Worm (Caenorhabditis elegans) whole organism, L4 larva: ENCODE data around the gene scp-1.

Source experiments
- D1046.2 ChIP-seq: fragments of 200-800 bp; sonication (Bioruptor generic); IDR thresholded peaks from 2 replicates; pipeline ENCODE4 v1.3.6; 2022; ENCODE audit warnings: missing genetic modification characterization, missing compliant biosample characterization
- Y105C5A.15 ChIP-seq: fragments of 200-800 bp; sonication (Bioruptor generic); IDR thresholded peaks from 2 replicates; pipeline ENCODE4 v1.3.6; 2022; ENCODE audit warnings: missing genetic modification characterization, missing compliant biosample characterization
- Y48G9A.11 ChIP-seq: fragments of 200-800 bp; sonication (Bioruptor generic); IDR thresholded peaks from 2 replicates; pipeline ENCODE4 v1.3.6; 2022; ENCODE audit warnings: missing genetic modification reagents, missing genetic modification characterization, missing compliant biosample characterization
- Y5F2A.4 ChIP-seq: fragments of 200-800 bp; sonication (Bioruptor generic); optimal IDR thresholded peaks from 2 replicates; lab custom pipeline; 2018; ENCODE audit warnings: mild to moderate bottlenecking, missing genetic modification characterization, missing compliant biosample characterization
- Y75B8A.6 ChIP-seq: fragments of 200-800 bp; sonication (Bioruptor generic); IDR thresholded peaks from 2 replicates; pipeline ENCODE4 v1.3.6; 2022; ENCODE audit warnings: missing genetic modification reagents, missing genetic modification characterization, missing compliant biosample characterization
- ZK337.2 ChIP-seq: fragments of 200-800 bp; sonication (Bioruptor generic); IDR thresholded peaks from 2 replicates; pipeline ENCODE4 v1.3.6; 2022; ENCODE audit warnings: missing genetic modification reagents, missing genetic modification characterization, missing compliant biosample characterization
- aha-1 ChIP-seq: fragments of 150-350 bp; peaks from one replicate; lab custom pipeline; 2014; ENCODE audit warnings: missing biosample characterization, missing genetic modification characterization
- ceh-20 ChIP-seq: fragments of 200-800 bp; sonication (Bioruptor generic); IDR thresholded peaks from 2 replicates; pipeline ENCODE4 v1.3.6; 2022; ENCODE audit warnings: missing genetic modification reagents, missing genetic modification characterization, missing compliant biosample characterization
- ceh-82 ChIP-seq: sonication (generic microtip); optimal IDR thresholded peaks from 2 replicates; lab custom pipeline; 2017; ENCODE audit warnings: missing biosample characterization, missing genetic modification characterization
- ces-1 ChIP-seq: fragments of 150-350 bp; sonication (generic microtip); optimal IDR thresholded peaks from 4 replicates; lab custom pipeline; 2014; ENCODE audit warnings: missing biosample characterization, missing genetic modification reagents, missing genetic modification characterization
- cey-2 ChIP-seq: sonication (generic microtip); optimal IDR thresholded peaks from 3 replicates; lab custom pipeline; 2017; ENCODE audit warnings: missing genetic modification characterization, mild to moderate bottlenecking, missing compliant biosample characterization, antibody characterized with exemption, borderline replicate concordance; ENCODE audit not compliant: insufficient read depth
- ctbp-1 ChIP-seq: fragments of 200-800 bp; sonication (Bioruptor generic); IDR thresholded peaks from 2 replicates; pipeline ENCODE4 v1.3.6; 2022; ENCODE audit warnings: missing genetic modification reagents, missing genetic modification characterization, missing compliant biosample characterization
- dmd-8 ChIP-seq: fragments of 200-800 bp; sonication (Bioruptor generic); IDR thresholded peaks from 2 replicates; pipeline ENCODE4 v1.3.6; 2022; ENCODE audit warnings: missing genetic modification characterization, missing compliant biosample characterization
- dmd-9 ChIP-seq: fragments of 200-800 bp; sonication (Bioruptor generic); IDR thresholded peaks from 2 replicates; pipeline ENCODE4 v1.3.6; 2022; ENCODE audit warnings: missing genetic modification reagents, missing genetic modification characterization, missing compliant biosample characterization
- dpl-1 ChIP-seq: fragments of 150-350 bp; optimal IDR thresholded peaks from 2 replicates; lab custom pipeline; 2014; ENCODE audit warnings: missing biosample characterization, missing genetic modification reagents, missing genetic modification characterization
- dve-1 ChIP-seq: sonication (generic microtip); optimal IDR thresholded peaks from 2 replicates; lab custom pipeline; 2017; ENCODE audit warnings: antibody characterized with exemption, mild to moderate bottlenecking, missing genetic modification characterization, missing compliant biosample characterization; ENCODE audit not compliant: insufficient read depth
- hlh-11 ChIP-seq: fragments of 200-800 bp; sonication (Bioruptor generic); optimal IDR thresholded peaks from 2 replicates; lab custom pipeline; 2018; ENCODE audit warnings: mild to moderate bottlenecking, missing genetic modification characterization, missing compliant biosample characterization
- lin-1 ChIP-seq: fragments of 200-800 bp; sonication (Bioruptor generic); IDR thresholded peaks from 2 replicates; pipeline ENCODE4 v1.3.6; 2022; ENCODE audit warnings: missing genetic modification reagents, missing genetic modification characterization, missing compliant biosample characterization
- lin-38 ChIP-seq: fragments of 200-800 bp; sonication (Bioruptor generic); IDR thresholded peaks from 2 replicates; pipeline ENCODE4 v1.3.6; 2022; ENCODE audit warnings: missing genetic modification reagents, missing genetic modification characterization, missing compliant biosample characterization
- madf-5 ChIP-seq, 2 experiments: fragments of 200-800 bp; sonication (Bioruptor generic); IDR thresholded peaks; 2 replicates each; pipeline ENCODE4 v1.3.6; 2022; ENCODE audit warnings: missing compliant biosample characterization in 2 of 2, missing genetic modification characterization in 2 of 2
- madf-9 ChIP-seq: fragments of 200-800 bp; sonication (Bioruptor generic); conservative IDR thresholded peaks from 2 replicates; pipeline ENCODE4 v1.3.6; 2022; ENCODE audit warnings: missing genetic modification reagents, missing genetic modification characterization, missing compliant biosample characterization
- mes-2 ChIP-seq: sonication (generic microtip); optimal IDR thresholded peaks from 2 replicates; lab custom pipeline; 2016; ENCODE audit warnings: missing genotype, mild to moderate bottlenecking, missing genetic modification characterization, missing compliant biosample characterization; ENCODE audit not compliant: poor library complexity, severe bottlenecking
- mxl-2 ChIP-seq: fragments of 200-800 bp; sonication (Bioruptor generic); conservative IDR thresholded peaks from 2 replicates; pipeline ENCODE4 v1.3.6; 2022; ENCODE audit warnings: missing genetic modification reagents, missing genetic modification characterization, missing compliant biosample characterization
- nhr-102 ChIP-seq: sonication (generic microtip); optimal IDR thresholded peaks from 2 replicates; lab custom pipeline; 2016; ENCODE audit warnings: mild to moderate bottlenecking, missing genetic modification characterization, moderate library complexity, missing compliant biosample characterization
- nhr-48 ChIP-seq: sonication (generic microtip); optimal IDR thresholded peaks from 2 replicates; lab custom pipeline; 2016; ENCODE audit warnings: mild to moderate bottlenecking, missing genetic modification characterization, missing compliant biosample characterization
- nhr-6 ChIP-seq: fragments of 150-350 bp; optimal IDR thresholded peaks from 2 replicates; lab custom pipeline; 2014; ENCODE audit warnings: missing biosample characterization, missing genetic modification characterization
- nhr-77 ChIP-seq: fragments of 150-350 bp; optimal IDR thresholded peaks from 2 replicates; lab custom pipeline; 2014; ENCODE audit warnings: missing biosample characterization, missing genetic modification characterization
- php-3 ChIP-seq: fragments of 200-800 bp; sonication (Bioruptor generic); IDR thresholded peaks from 2 replicates; pipeline ENCODE4 v1.3.6; 2022; ENCODE audit warnings: missing genetic modification reagents, missing genetic modification characterization, missing compliant biosample characterization
- rbr-2 ChIP-seq: sonication (generic microtip); optimal IDR thresholded peaks from 2 replicates; lab custom pipeline; 2016; ENCODE audit warnings: missing genotype, missing genetic modification characterization, missing compliant biosample characterization
- skn-1 ChIP-seq: fragments of 150-350 bp; optimal IDR thresholded peaks from 2 replicates; lab custom pipeline; 2014; ENCODE audit warnings: missing biosample characterization, missing genetic modification characterization
- tag-97 ChIP-seq: fragments of 200-800 bp; sonication (Bioruptor generic); IDR thresholded peaks from 2 replicates; pipeline ENCODE4 v1.3.6; 2022; ENCODE audit warnings: missing genetic modification characterization, missing compliant biosample characterization
- tra-1 ChIP-seq: fragments of 200-800 bp; sonication (Bioruptor generic); IDR thresholded peaks from 2 replicates; pipeline ENCODE4 v1.3.6; 2022; ENCODE audit warnings: missing genetic modification reagents, missing genetic modification characterization, missing compliant biosample characterization
- unc-62 ChIP-seq, 3 experiments: fragments of 150-350 bp in 1 of 3; sonication (generic microtip); optimal IDR thresholded peaks in 2 of 3; peaks in 1 of 3; 1 replicate in 1 of 3; 2 replicates in 2 of 3; lab custom pipeline; 2014 to 2017; ENCODE audit warnings: missing biosample characterization in 3 of 3, missing genetic modification characterization in 3 of 3, missing genetic modification reagents in 3 of 3, missing genotype in 1 of 3
- zag-1 ChIP-seq: fragments of 150-350 bp; optimal IDR thresholded peaks from 2 replicates; lab custom pipeline; 2014; ENCODE audit warnings: missing biosample characterization, missing genetic modification characterization
- zfp-2 ChIP-seq: sonication (generic microtip); optimal IDR thresholded peaks from 2 replicates; lab custom pipeline; 2016; ENCODE audit warnings: mild to moderate bottlenecking, missing genetic modification characterization, missing compliant biosample characterization
- ztf-7 ChIP-seq: fragments of 150-350 bp; optimal IDR thresholded peaks from 2 replicates; lab custom pipeline; 2014; ENCODE audit warnings: missing biosample characterization, missing genetic modification characterization

The scp-1 gene

DNA sequence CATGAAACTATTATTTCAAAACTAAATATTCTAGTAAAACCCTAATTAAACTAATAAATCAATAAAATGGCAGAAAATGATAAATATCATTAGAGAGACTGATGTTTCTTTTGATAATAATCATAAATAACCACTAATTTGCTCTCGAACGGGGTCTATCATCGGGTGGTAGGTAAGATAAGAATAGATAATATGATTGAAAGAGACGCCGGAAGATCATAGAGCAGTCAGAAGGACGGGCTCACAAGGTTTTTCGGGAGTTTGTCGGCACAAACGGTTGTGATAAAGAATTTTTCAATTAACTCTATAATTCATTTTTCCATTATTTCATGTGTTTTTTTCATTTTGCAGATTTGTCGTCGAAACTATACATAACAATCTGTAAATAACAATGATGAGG lies 32.7 kb upstream of the scp-1 start (continued):
- TF ChIP-seq lin-1 (GFP tag; lab: Robert Waterston, UW) = peak; percentile 83
- TF ChIP-seq dmd-8 = no peak
- TF ChIP-seq tag-97 = no peak
- no peak for TF ChIP-seq zag-1 (tag; lab: Kevin White, UChicago)
- TF ChIP-seq hlh-11 = peak; percentile 91
- TF ChIP-seq ceh-82 (tag; lab: Kevin White, UChicago) = no peak
- no peak for TF ChIP-seq rbr-2 (tag; lab: Kevin White, UChicago)
- no peak for TF ChIP-seq Y48G9A.11 (GFP tag; lab: Robert Waterston, UW)
- no peak for TF ChIP-seq lin-38 (GFP tag; lab: Robert Waterston, UW)
- TF ChIP-seq nhr-48 (tag; lab: Kevin White, UChicago) = no peak
- no peak for TF ChIP-seq ZK337.2 (GFP tag; lab: Robert Waterston, UW)
- TF ChIP-seq Y105C5A.15 (GFP tag; lab: Robert Waterston, UW) = no peak
- TF ChIP-seq Y5F2A.4 (GFP tag; lab: Kevin White, UChicago) = no peak
- TF ChIP-seq Y75B8A.6 = no peak
- TF ChIP-seq ztf-7 (tag; lab: Kevin White, UChicago) = no peak
- TF ChIP-seq mes-2 (tag; lab: Kevin White, UChicago) = no peak
- TF ChIP-seq madf-9 (GFP tag; lab: Robert Waterston, UW) = no peak
- TF ChIP-seq, all 104 proteins: peak for 14

- TF ChIP-seq mxl-2 (GFP tag; lab: Robert Waterston, UW) = no peak
- no peak for TF ChIP-seq dmd-9 (GFP tag; lab: Robert Waterston, UW)
- TF ChIP-seq zfp-2 (tag; lab: Kevin White, UChicago) = no peak
- TF ChIP-seq ztf-7 (tag; lab: Kevin White, UChicago) = no peak
- no peak for TF ChIP-seq madf-5 (GFP tag; IDR thresholded peaks at IDR 0.05; lab: Robert Waterston, UW)
- no peak for TF ChIP-seq ctbp-1 (GFP tag; lab: Robert Waterston, UW)
- TF ChIP-seq ces-1 = no peak
- TF ChIP-seq dve-1 (tag; lab: Kevin White, UChicago) = no peak
- TF ChIP-seq dpl-1 (GFP tag; lab: Kevin White, UChicago) = no peak
- TF ChIP-seq Y48G9A.11 (GFP tag; lab: Robert Waterston, UW) = no peak
- TF ChIP-seq skn-1 (tag; lab: Kevin White, UChicago) = no peak
- TF ChIP-seq Y105C5A.15 (GFP tag; lab: Robert Waterston, UW) = no peak
- no peak for TF ChIP-seq hlh-11
- no peak for TF ChIP-seq tra-1
- TF ChIP-seq ceh-82 (tag; lab: Kevin White, UChicago) = no peak
- TF ChIP-seq madf-9 (GFP tag; lab: Robert Waterston, UW) = no peak
These were observed 30.3 kb upstream of the scp-1 start for ce11 chrII:9303545-9303944.

- TF ChIP-seq nhr-102 (tag; lab: Kevin White, UChicago) (no peak), dve-1 (tag; lab: Kevin White, UChicago) (no peak)
These were observed 29.0 kb upstream of the scp-1 start for ce11 chrII:9304849-9305248.

DNA sequence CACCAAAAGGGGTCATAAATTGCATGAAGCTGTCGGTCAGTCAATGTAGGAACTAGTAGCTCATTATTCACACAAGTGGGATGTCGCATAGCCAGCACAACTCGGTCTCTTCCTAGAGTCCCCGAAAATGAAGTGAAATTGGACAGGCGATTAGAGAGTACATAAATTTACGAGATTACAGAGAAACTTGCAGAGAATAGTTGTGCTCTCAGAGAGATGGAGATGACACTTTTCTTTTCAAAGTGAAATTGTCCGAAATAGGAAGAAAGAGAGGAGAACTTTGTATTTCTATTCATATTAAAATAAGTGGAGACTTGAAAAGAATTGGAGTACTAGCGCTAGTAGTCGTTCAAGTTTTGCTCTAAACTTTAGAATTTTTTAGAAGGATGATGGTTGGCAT lies 28.2 kb upstream of the scp-1 start:
- TF ChIP-seq cey-2 (tag; lab: Kevin White, UChicago) = no peak
- no peak for TF ChIP-seq nhr-6 (tag; lab: Kevin White, UChicago)
- TF ChIP-seq Y105C5A.15 (GFP tag; lab: Robert Waterston, UW) = no peak
- TF ChIP-seq php-3 (GFP tag; lab: Robert Waterston, UW) = no peak
- TF ChIP-seq Y48G9A.11 (GFP tag; lab: Robert Waterston, UW) = no peak
- TF ChIP-seq nhr-77 (tag; lab: Kevin White, UChicago) = no peak
- 0 out of 2 replicates have a peak, but pooled peaks have one; percentile 17 for TF ChIP-seq ctbp-1 (GFP tag; lab: Robert Waterston, UW)
- TF ChIP-seq mes-2 (tag; lab: Kevin White, UChicago) = no peak
- TF ChIP-seq unc-62 (GFP tag; optimal IDR thresholded peaks at IDR 0.05 in 1 of 2; lab: Kevin White, UChicago) = peak in 1 of 2 experiments; percentile 67
- no peak for TF ChIP-seq unc-62 (tag; optimal IDR thresholded peaks at IDR 0.05; lab: Kevin White, UChicago)
- TF ChIP-seq hlh-11 = no peak
- no peak for TF ChIP-seq ceh-20 (GFP tag; lab: Robert Waterston, UW)
- peak; percentile 23 for TF ChIP-seq aha-1 (tag; lab: Kevin White, UChicago)
- TF ChIP-seq D1046.2 (GFP tag; lab: Robert Waterston, UW) = no peak
